Worm (Caenorhabditis elegans): ENCODE data around the gene T25B9.11.

ce11 chrIV:10773811-10774210 lies 9.5 kb downstream of the T25B9.11 start, which contains the start of gene inpp-1:
- TF ChIP-seq blmp-1 (tag; optimal IDR thresholded peaks at IDR 0.05; ENCODE audit: insufficient read depth) (no peak), ama-1 (optimal IDR thresholded peaks at IDR 0.05) (no peak), alr-1 (tag; optimal IDR thresholded peaks at IDR 0.05) (no peak), lin-11 (tag; optimal IDR thresholded peaks at IDR 0.05) (no peak), lsy-2 (tag; optimal IDR thresholded peaks at IDR 0.05) (no peak), lin-13 (GFP tag; optimal IDR thresholded peaks at IDR 0.05) (no peak), ceh-82 (tag; optimal IDR thresholded peaks at IDR 0.05) (no peak), nhr-237 (tag; optimal IDR thresholded peaks at IDR 0.05) (no peak), nhr-77 (tag; optimal IDR thresholded peaks at IDR 0.05) (no peak), elt-1 (tag; optimal IDR thresholded peaks at IDR 0.05) (no peak), lin-39 (tag; optimal IDR thresholded peaks at IDR 0.05) (no peak), elt-3 (tag; optimal IDR thresholded peaks at IDR 0.05) (no peak), nhr-11 (tag; optimal IDR thresholded peaks at IDR 0.05) (no peak)

Measured in whole organism, L2 larva.